Fruit fly (Drosophila melanogaster) whole organism, embryonic: ENCODE data around the gene CG34290.

Source experiments
- Aef1 ChIP-seq: fragments of 200-800 bp; sonication (Bioruptor generic); IDR thresholded peaks from 3 replicates; pipeline ENCODE4 v1.3.6; 2022; ENCODE audit warnings: missing biosample characterization, missing genetic modification characterization
- Atf-2 ChIP-seq: fragments of 200-800 bp; sonication (Bioruptor generic); optimal IDR thresholded peaks from 2 replicates; lab custom pipeline; 2016; ENCODE audit warnings: missing biosample characterization, missing genetic modification characterization
- CG10267 ChIP-seq: fragments of 200-800 bp; sonication (Bioruptor generic); optimal IDR thresholded peaks from 2 replicates; lab custom pipeline; 2018; ENCODE audit warnings: missing biosample characterization, mild to moderate bottlenecking, missing genetic modification characterization, moderate library complexity
- CG10959 ChIP-seq: fragments of 200-800 bp; sonication (Bioruptor generic); IDR thresholded peaks from 2 replicates; pipeline ENCODE4 v1.3.6; 2022; ENCODE audit warnings: missing biosample characterization, missing genetic modification characterization
- CG11723 ChIP-seq: fragments of 200-800 bp; sonication (Bioruptor generic); optimal IDR thresholded peaks from 2 replicates; lab custom pipeline; 2017; ENCODE audit warnings: missing biosample characterization, mild to moderate bottlenecking, missing genetic modification characterization
- CG12071 ChIP-seq: fragments of 200-800 bp; sonication (Bioruptor generic); optimal IDR thresholded peaks from 3 replicates; lab custom pipeline; 2018; ENCODE audit warnings: missing biosample characterization, mild to moderate bottlenecking, missing genetic modification characterization
- CG14860 ChIP-seq: fragments of 200-800 bp; sonication (Bioruptor generic); IDR thresholded peaks from 3 replicates; pipeline ENCODE4 v1.3.6; 2022; ENCODE audit warnings: missing biosample characterization, missing genetic modification characterization; ENCODE audit not compliant: partially characterized antibody
- CG1602 ChIP-seq: fragments of 200-800 bp; sonication (Bioruptor generic); optimal IDR thresholded peaks from 3 replicates; lab custom pipeline; 2016; ENCODE audit warnings: missing biosample characterization, missing genetic modification characterization
- CG17186 ChIP-seq: fragments of 200-800 bp; sonication (Bioruptor generic); optimal IDR thresholded peaks from 3 replicates; lab custom pipeline; 2017; ENCODE audit warnings: missing biosample characterization, missing genetic modification reagents, missing genetic modification characterization
- CG32772 ChIP-seq: fragments of 200-800 bp; sonication (Bioruptor generic); IDR thresholded peaks from 2 replicates; pipeline ENCODE4 v1.3.6; 2022; ENCODE audit warnings: missing biosample characterization, missing genetic modification characterization
- CG33557 ChIP-seq: fragments of 200-800 bp; sonication (Bioruptor generic); optimal IDR thresholded peaks from 2 replicates; lab custom pipeline; 2019; ENCODE audit warnings: missing biosample characterization, mild to moderate bottlenecking, missing genetic modification characterization, moderate library complexity
- CG3407 ChIP-seq: fragments of 200-800 bp; sonication (Bioruptor generic); optimal IDR thresholded peaks from 2 replicates; lab custom pipeline; 2018; ENCODE audit warnings: missing biosample characterization, mild to moderate bottlenecking, missing genetic modification characterization
- CG34224 ChIP-seq: fragments of 200-800 bp; sonication (Bioruptor generic); IDR thresholded peaks from 3 replicates; pipeline ENCODE4 v1.3.6; 2022; ENCODE audit warnings: missing biosample characterization, missing genetic modification characterization; ENCODE audit not compliant: partially characterized antibody
- CG3726 ChIP-seq: fragments of 200-800 bp; sonication (Bioruptor generic); IDR thresholded peaks from 3 replicates; pipeline ENCODE4, ENCODE4 v1.3.6; 2022; ENCODE audit warnings: missing biosample characterization, missing genetic modification characterization
- CG6689 ChIP-seq: fragments of 200-800 bp; sonication (Bioruptor generic); IDR thresholded peaks from 2 replicates; pipeline ENCODE4 v1.3.6; 2022; ENCODE audit warnings: missing biosample characterization, missing genetic modification characterization
- CG7271 ChIP-seq: fragments of 200-800 bp; sonication (Bioruptor generic); optimal IDR thresholded peaks from 2 replicates; lab custom pipeline; 2018; ENCODE audit warnings: missing biosample characterization, mild to moderate bottlenecking, missing genetic modification characterization, moderate library complexity
- CG7987 ChIP-seq: fragments of 200-800 bp; sonication (Bioruptor generic); optimal IDR thresholded peaks from 2 replicates; lab custom pipeline; 2018; ENCODE audit warnings: missing biosample characterization, mild to moderate bottlenecking, missing genetic modification characterization, moderate library complexity
- CG8359 ChIP-seq: fragments of 200-800 bp; sonication (Bioruptor generic); optimal IDR thresholded peaks from 2 replicates; lab custom pipeline; 2017; ENCODE audit warnings: missing biosample characterization, mild to moderate bottlenecking, missing genetic modification characterization, borderline replicate concordance
- CG8765 ChIP-seq: fragments of 200-800 bp; sonication (Bioruptor generic); IDR thresholded peaks from 2 replicates; pipeline ENCODE4 v1.3.6; 2022; ENCODE audit warnings: missing biosample characterization, missing genetic modification characterization
- Dref ChIP-seq: fragments of 200-800 bp; sonication (Bioruptor generic); IDR thresholded peaks from 2 replicates; pipeline ENCODE4 v1.3.6; 2022; ENCODE audit warnings: missing biosample characterization, missing genetic modification characterization
- H15 ChIP-seq: fragments of 200-800 bp; sonication (Bioruptor generic); IDR thresholded peaks from 3 replicates; pipeline ENCODE4 v1.3.6; 2022; ENCODE audit warnings: missing biosample characterization, missing genetic modification characterization
- Hr3 ChIP-seq: fragments of 200-800 bp; sonication (Bioruptor generic); optimal IDR thresholded peaks from 3 replicates; lab custom pipeline; 2016; ENCODE audit warnings: missing biosample characterization, missing genetic modification characterization
- Lhr ChIP-seq: fragments of 200-800 bp; sonication (Bioruptor generic); optimal IDR thresholded peaks from 3 replicates; lab custom pipeline; 2017; ENCODE audit warnings: mild to moderate bottlenecking, missing biosample characterization, missing genetic modification reagents, missing genetic modification characterization
- Lpt ChIP-seq: fragments of >200 bp; optimal IDR thresholded peaks from 2 replicates; lab custom pipeline; 2018; ENCODE audit warnings: missing biosample characterization, missing genetic modification characterization
- NC2β ChIP-seq: fragments of 200-800 bp; sonication (Bioruptor generic); optimal IDR thresholded peaks from 2 replicates; lab custom pipeline; 2016; ENCODE audit warnings: missing biosample characterization, missing genetic modification characterization
- Nf-YB ChIP-seq: fragments of 200-800 bp; sonication (Bioruptor generic); optimal IDR thresholded peaks from 3 replicates; lab custom pipeline; 2019; ENCODE audit warnings: missing biosample characterization, mild to moderate bottlenecking, missing genetic modification characterization, moderate library complexity
- Nf-YC ChIP-seq: fragments of 200-800 bp; optimal IDR thresholded peaks from 3 replicates; lab custom pipeline; 2019; ENCODE audit warnings: missing biosample characterization, mild to moderate bottlenecking, missing genetic modification characterization, moderate library complexity
- Stat92E ChIP-seq, 3 experiments: fragments of >200 bp in 2 of 3; fragments of 200-800 bp in 1 of 3; sonication (Bioruptor generic) in 1 of 3; optimal IDR thresholded peaks; 2 replicates each; lab custom pipeline; 2017 to 2019; ENCODE audit warnings: missing biosample characterization in 3 of 3, missing genetic modification characterization in 3 of 3, mild to moderate bottlenecking in 1 of 3, moderate library complexity in 1 of 3
- ara ChIP-seq: fragments of 200-800 bp; sonication (Bioruptor generic); IDR thresholded peaks from 2 replicates; pipeline ENCODE4 v1.3.6; 2022; ENCODE audit warnings: missing biosample characterization, missing genetic modification characterization
- cg ChIP-seq: fragments of 200-800 bp; sonication (Bioruptor generic); optimal IDR thresholded peaks from 3 replicates; lab custom pipeline; 2019; ENCODE audit warnings: missing biosample characterization, mild to moderate bottlenecking, missing genetic modification characterization, moderate library complexity
- cwo ChIP-seq: fragments of 200-800 bp; sonication (Bioruptor generic); optimal IDR thresholded peaks from 3 replicates; lab custom pipeline; 2017; ENCODE audit warnings: missing biosample characterization, missing genetic modification characterization, mild to moderate bottlenecking, moderate library complexity, missing genetic modification reagents
- emc ChIP-seq: fragments of 200-800 bp; sonication (Bioruptor generic); optimal IDR thresholded peaks from 2 replicates; lab custom pipeline; 2016; ENCODE audit warnings: missing biosample characterization, missing genetic modification characterization
- gce ChIP-seq: fragments of 200-800 bp; sonication (Bioruptor generic); IDR thresholded peaks from 3 replicates; pipeline ENCODE4 v1.3.6; 2022; ENCODE audit warnings: missing biosample characterization, missing genetic modification characterization
- gcm2 ChIP-seq: fragments of 200-800 bp; sonication (Bioruptor generic); optimal IDR thresholded peaks from 2 replicates; lab custom pipeline; 2016; ENCODE audit warnings: missing biosample characterization, missing genetic modification characterization
- gro ChIP-seq: fragments of 200-800 bp; sonication (Bioruptor generic); optimal IDR thresholded peaks from 2 replicates; lab custom pipeline; 2016; ENCODE audit warnings: missing biosample characterization, missing genetic modification characterization
- h ChIP-seq: fragments of >200 bp; optimal IDR thresholded peaks from 2 replicates; lab custom pipeline; 2017
- hth ChIP-seq: fragments of >200 bp; optimal IDR thresholded peaks from 2 replicates; lab custom pipeline; 2017; ENCODE audit warnings: inconsistent platforms
- kah ChIP-seq: fragments of 200-800 bp; sonication (Bioruptor generic); optimal IDR thresholded peaks from 2 replicates; lab custom pipeline; 2018; ENCODE audit warnings: missing biosample characterization, mild to moderate bottlenecking, missing genetic modification characterization
- luna ChIP-seq: fragments of 200-800 bp; sonication (Bioruptor generic); optimal IDR thresholded peaks from 2 replicates; lab custom pipeline; 2016; ENCODE audit warnings: missing biosample characterization, missing genetic modification characterization
- pum ChIP-seq: fragments of 200-800 bp; sonication (Bioruptor generic); optimal IDR thresholded peaks from 2 replicates; lab custom pipeline; 2016; ENCODE audit warnings: missing biosample characterization, missing genetic modification characterization
- pzg ChIP-seq: fragments of 200-800 bp; sonication (Bioruptor generic); optimal IDR thresholded peaks from 3 replicates; lab custom pipeline; 2018; ENCODE audit warnings: missing biosample characterization, mild to moderate bottlenecking, missing genetic modification characterization, moderate library complexity
- scrt ChIP-seq: fragments of 200-800 bp; sonication (Bioruptor generic); optimal IDR thresholded peaks from 2 replicates; lab custom pipeline; 2018; ENCODE audit warnings: missing biosample characterization, mild to moderate bottlenecking, missing genetic modification characterization, moderate library complexity
- sima ChIP-seq: fragments of 200-800 bp; sonication (Bioruptor generic); optimal IDR thresholded peaks from 2 replicates; lab custom pipeline; 2016; ENCODE audit warnings: missing biosample characterization, missing genetic modification characterization
- slbo ChIP-seq: fragments of 200-800 bp; sonication (Bioruptor generic); IDR thresholded peaks from 2 replicates; pipeline ENCODE4 v1.3.6; 2022; ENCODE audit warnings: missing biosample characterization, missing genetic modification characterization
- slp2 ChIP-seq: fragments of 200-800 bp; sonication (Bioruptor generic); optimal IDR thresholded peaks from 2 replicates; lab custom pipeline; 2016; ENCODE audit warnings: missing biosample characterization, missing genetic modification characterization
- tll ChIP-seq, 2 experiments: fragments of 200-800 bp in 1 of 2; fragments of >200 bp in 1 of 2; sonication (Bioruptor generic) in 1 of 2; optimal IDR thresholded peaks; 2 replicates each; lab custom pipeline; 2017 to 2019; ENCODE audit warnings: missing biosample characterization in 2 of 2, missing genetic modification characterization in 2 of 2, mild to moderate bottlenecking in 1 of 2, moderate library complexity in 1 of 2
- trh ChIP-seq: fragments of 200-800 bp; sonication (Bioruptor generic); optimal IDR thresholded peaks from 2 replicates; lab custom pipeline; 2016; ENCODE audit warnings: missing biosample characterization, missing genetic modification characterization
- unpg ChIP-seq: fragments of 200-800 bp; sonication (Bioruptor generic); optimal IDR thresholded peaks from 3 replicates; lab custom pipeline; 2018; ENCODE audit warnings: missing biosample characterization, mild to moderate bottlenecking, missing genetic modification characterization, moderate library complexity
- zfh2 ChIP-seq: fragments of 200-800 bp; sonication (Bioruptor generic); optimal IDR thresholded peaks from 2 replicates; lab custom pipeline; 2016; ENCODE audit warnings: missing biosample characterization, missing genetic modification characterization

CG34290 gene

dm6 chr3R:24276104-24277008 lies 13.3 kb downstream of the CG34290 start, which contains the start of gene Orct (continued):
- TF ChIP-seq CG34224 (GFP tag; lab: Robert Waterston, UW) (no peak), luna (GFP tag; lab: Kevin White, UChicago) (peak; percentile 2), scrt (GFP tag; lab: Kevin White, UChicago) (peak; percentile 75), pum (GFP tag; lab: Kevin White, UChicago) (peak; percentile 55), emc (peak; percentile 27), slp2 (GFP tag; lab: Kevin White, UChicago) (peak; percentile 41), Aef1 (GFP tag; lab: Robert Waterston, UW) (peak; percentile 54; the same call in 2 of the 3 replicates), CG32772 (GFP tag; lab: Robert Waterston, UW) (peak; percentile 26; the same call in 1 of the 2 replicates), CG8359 (peak; percentile 46), CG1602 (GFP tag; lab: Kevin White, UChicago) (peak; percentile 38), Dref (GFP tag; lab: Robert Waterston, UW) (no peak), gcm2 (no peak), CG6689 (peak; percentile 57), CG10959 (GFP tag; lab: Robert Waterston, UW) (no peak), kah (GFP tag; lab: Kevin White, UChicago) (peak; percentile 32), gro (GFP tag; lab: Kevin White, UChicago) (peak; percentile 53), CG12071 (GFP tag; lab: Kevin White, UChicago) (peak; percentile 59), Hr3 (peak; percentile 61), CG7271 (tag; lab: Kevin White, UChicago) (no peak), CG7987 (GFP tag; lab: Kevin White, UChicago) (peak; percentile 43), ara (GFP tag; lab: Robert Waterston, UW) (0 out of 2 replicates have a peak, but pooled peaks have one; percentile 30), Atf-2 (GFP tag; lab: Kevin White, UChicago) (peak; percentile 37), CG33557 (GFP tag; lab: Kevin White, UChicago) (no peak), Nf-YC (peak; percentile 53), CG10267 (peak; percentile 52), h (lab: Kevin White, UChicago) (no peak), NC2β (GFP tag; lab: Kevin White, UChicago) (peak; percentile 24), Stat92E (GFP tag; optimal IDR thresholded peaks at IDR 0.05; lab: Kevin White, UChicago) (no peak), gce (no peak), zfh2 (GFP tag; lab: Kevin White, UChicago) (peak; percentile 87), H15 (GFP tag; lab: Robert Waterston, UW) (no peak), cg (GFP tag; lab: Kevin White, UChicago) (peak; percentile 71), CG14860 (GFP tag; lab: Robert Waterston, UW) (no peak), Nf-YB (GFP tag; lab: Kevin White, UChicago) (peak; percentile 58), slbo (GFP tag; lab: Robert Waterston, UW) (peak; percentile 84), cwo (GFP tag; lab: Kevin White, UChicago) (peak; percentile 63), pzg (GFP tag; lab: Kevin White, UChicago) (no peak), CG3407 (GFP tag; lab: Kevin White, UChicago) (no peak), CG11723 (GFP tag; lab: Kevin White, UChicago) (peak; percentile 40), Lhr (peak; percentile 6), hth (lab: Kevin White, UChicago) (no peak), CG3726 (GFP tag; lab: Robert Waterston, UW) (0 out of 3 replicates have a peak, but pooled peaks have one; percentile 15), Lpt (GFP tag; lab: Kevin White, UChicago) (no peak), trh (GFP tag; lab: Kevin White, UChicago) (no peak), CG17186 (GFP tag; lab: Kevin White, UChicago) (no peak), sima (GFP tag; lab: Kevin White, UChicago) (no peak), unpg (GFP tag; lab: Kevin White, UChicago) (peak; percentile 75), CG8765 (peak; percentile 22; the same call in 1 of the 2 replicates), tll (GFP tag; optimal IDR thresholded peaks at IDR 0.05; lab: Kevin White, UChicago) (no peak)
